Worm (Caenorhabditis elegans): Measurements from ENCODE around the gene faah-1.

Gene faah-1

ce11 chrIV:8161774-8162173, 2.6 kb downstream of the faah-1 start:
- TF ChIP-seq hsf-1 (GFP tag; IDR thresholded peaks at IDR 0.05) (no peak), nhr-80 (tag; optimal IDR thresholded peaks at IDR 0.05) (peak; percentile 41), F55B11.4 (tag; optimal IDR thresholded peaks at IDR 0.05; ENCODE audit: borderline replicate concordance, insufficient read depth) (no peak)

- TF ChIP-seq atf-7 (tag; optimal IDR thresholded peaks at IDR 0.05) (no peak), nhr-80 (tag; optimal IDR thresholded peaks at IDR 0.05) (peak; percentile 69)
Observed at ce11 chrIV:8163687-8164086, 4.5 kb downstream of the faah-1 start, which contains the start of gene clec-51. clec-51 (minus strand) TSS chrIV:8163800.

- TF ChIP-seq pha-4 (tag; optimal IDR thresholded peaks at IDR 0.05) = no peak
- no peak for TF ChIP-seq B0261.1 (tag; optimal IDR thresholded peaks at IDR 0.05)
- TF ChIP-seq ztf-22 (GFP tag; optimal IDR thresholded peaks at IDR 0.05) = no peak
- TF ChIP-seq lag-1 (GFP tag; IDR thresholded peaks at IDR 0.05) = no peak
- no peak for TF ChIP-seq snpc-4 (GFP tag; optimal IDR thresholded peaks at IDR 0.05)
- TF ChIP-seq snpc-4 (tag; optimal IDR thresholded peaks at IDR 0.05) = no peak
- TF ChIP-seq F10E7.11 (tag; optimal IDR thresholded peaks at IDR 0.05) = no peak
- no peak for TF ChIP-seq atf-7 (tag; optimal IDR thresholded peaks at IDR 0.05)
- no peak for TF ChIP-seq T26A5.8 (tag; optimal IDR thresholded peaks at IDR 0.05)
Observed at ce11 chrIV:8164515-8164914, 5.3 kb downstream of the faah-1 start.

ce11 chrIV:8165950-8166349, 6.8 kb downstream of the faah-1 start, which contains the start of gene B0218.7:
B0218.7 (minus strand) TSS chrIV:8166050.
- no peak for TF ChIP-seq ZK185.1 (tag; optimal IDR thresholded peaks at IDR 0.05; ENCODE audit: poor library complexity, severe bottlenecking)
- TF ChIP-seq T26A5.8 (tag; optimal IDR thresholded peaks at IDR 0.05) = no peak

DNA sequence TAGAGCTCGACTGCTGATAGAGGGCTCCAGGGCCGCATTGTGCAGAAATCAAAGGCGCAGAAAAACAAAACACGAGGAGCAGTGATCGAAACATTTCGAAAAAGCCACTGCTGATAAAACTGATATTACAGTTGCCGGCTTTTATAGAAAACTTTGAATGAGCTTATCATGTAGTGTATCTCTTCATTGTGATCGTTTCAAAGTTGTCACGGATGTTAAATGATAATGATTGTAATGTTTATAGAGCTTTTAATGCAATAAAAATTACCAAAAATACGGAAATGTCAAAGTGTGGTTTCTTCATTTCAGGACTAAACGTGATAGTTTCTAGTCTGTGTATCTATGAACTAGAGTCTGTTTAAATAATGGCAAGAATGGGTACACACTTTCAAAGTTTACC, 9.5 kb downstream of the faah-1 start, which contains the start of gene clec-52:
Gene clec-52 (minus strand): TSS at position 101 of the 400 bp plus-strand sequence.
- TF ChIP-seq Y67H2A.10 (GFP tag; conservative IDR thresholded peaks at IDR 0.05) = no peak
- TF ChIP-seq tbx-9 (tag; optimal IDR thresholded peaks at IDR 0.05; ENCODE audit: borderline replicate concordance) = no peak
- no peak for TF ChIP-seq lin-54 (GFP tag; optimal IDR thresholded peaks at IDR 0.05)
- no peak for TF ChIP-seq bed-2 (GFP tag; IDR thresholded peaks at IDR 0.05)
- no peak for TF ChIP-seq F57A8.1 (GFP tag; optimal IDR thresholded peaks at IDR 0.05)

- TF ChIP-seq lsl-1 (GFP tag; optimal IDR thresholded peaks at IDR 0.05) (no peak), hmg-20 (GFP tag; IDR thresholded peaks at IDR 0.05) (no peak), C06A6.2 (GFP tag; conservative IDR thresholded peaks at IDR 0.05) (no peak), snpc-1.1 (tag; optimal IDR thresholded peaks at IDR 0.05; ENCODE audit: insufficient read depth) (no peak), mel-28 (tag; optimal IDR thresholded peaks at IDR 0.05; ENCODE audit: borderline replicate concordance) (no peak), attf-5 (GFP tag; optimal IDR thresholded peaks at IDR 0.05) (no peak), sptf-2 (GFP tag; optimal IDR thresholded peaks at IDR 0.05) (no peak), rec-8 (tag; optimal IDR thresholded peaks at IDR 0.05) (no peak), hsf-1 (GFP tag; IDR thresholded peaks at IDR 0.05) (no peak), rcor-1 (GFP tag; IDR thresholded peaks at IDR 0.05) (no peak), nfyb-1 (GFP tag; IDR thresholded peaks at IDR 0.05) (no peak), let-526 (GFP tag; IDR thresholded peaks at IDR 0.05) (no peak), aptf-3 (GFP tag; IDR thresholded peaks at IDR 0.05) (no peak), madf-3 (GFP tag; IDR thresholded peaks at IDR 0.05) (no peak), Y95B8A.8 (GFP tag; IDR thresholded peaks at IDR 0.05) (no peak), ceh-100 (GFP tag; IDR thresholded peaks at IDR 0.05) (no peak), T26A5.8 (tag; optimal IDR thresholded peaks at IDR 0.05) (no peak), B0336.3 (GFP tag; IDR thresholded peaks at IDR 0.05) (no peak)
Observed at ce11 chrIV:8169674-8170073, 10.5 kb downstream of the faah-1 start, which contains the start of gene C07G1.15. C07G1.15 (plus strand) TSS chrIV:8169974.

Data from whole organism, young adult.